Fruit fly (Drosophila melanogaster) whole organism, prepupa: Measurements from ENCODE around the gene CG1271.

Experiments used
- Eip75B ChIP-seq: fragments of 200-800 bp; sonication (Bioruptor generic); optimal IDR thresholded peaks from 3 replicates; lab custom pipeline; 2016; ENCODE audit warnings: missing biosample characterization, missing genetic modification characterization
- esn ChIP-seq: fragments of 200-800 bp; sonication (Bioruptor generic); optimal IDR thresholded peaks from 2 replicates; lab custom pipeline; 2016; ENCODE audit warnings: missing biosample characterization, mild to moderate bottlenecking, missing genetic modification characterization, moderate library complexity
- topi ChIP-seq: fragments of 200-800 bp; sonication (Bioruptor generic); optimal IDR thresholded peaks from 3 replicates; lab custom pipeline; 2016; ENCODE audit warnings: missing biosample characterization, missing genetic modification characterization

DNA sequence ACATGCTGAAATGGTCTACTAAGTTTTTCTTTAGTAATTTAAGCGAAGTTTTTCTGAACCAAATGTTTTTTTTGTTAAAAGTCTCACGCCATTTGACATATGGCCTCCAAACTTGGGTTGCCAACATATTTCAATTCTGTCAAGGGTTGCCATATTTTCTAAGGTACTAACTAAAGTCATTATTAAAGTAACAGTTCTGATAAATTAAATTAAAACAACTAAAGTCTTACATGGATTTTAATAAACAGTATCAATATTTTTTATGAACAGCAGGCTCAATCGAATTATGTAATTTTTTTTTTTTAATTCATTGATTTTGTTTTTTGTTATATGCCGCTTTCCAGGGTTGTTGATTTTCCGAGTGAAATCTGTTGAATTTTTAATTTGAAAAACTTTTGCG, 25.9 kb upstream of the CG1271 start, which contains the start of gene aly:
- TF ChIP-seq esn = no peak
- TF ChIP-seq topi (GFP tag; lab: Kevin White, UChicago) = no peak
- TF ChIP-seq Eip75B (GFP tag; lab: Kevin White, UChicago) = no peak
